Fruit fly (Drosophila melanogaster) whole organism, wandering third instar larva: ENCODE measurements around the gene gogo.

Source experiments
- Abd-B ChIP-seq: fragments of >200 bp; optimal IDR thresholded peaks from 2 replicates; lab custom pipeline; 2017; ENCODE audit warnings: missing biosample characterization, missing genetic modification characterization
- CG32264 ChIP-seq: fragments of 200-800 bp; sonication (Bioruptor generic); optimal IDR thresholded peaks from 2 replicates; lab custom pipeline; 2016; ENCODE audit warnings: missing biosample characterization, missing genetic modification characterization
- CG9705 ChIP-seq: fragments of 200-800 bp; sonication (Bioruptor generic); optimal IDR thresholded peaks from 2 replicates; lab custom pipeline; 2018; ENCODE audit warnings: missing biosample characterization, mild to moderate bottlenecking, missing genetic modification characterization
- CrebA ChIP-seq: fragments of 200-800 bp; sonication (Bioruptor generic); optimal IDR thresholded peaks from 2 replicates; lab custom pipeline; 2016; ENCODE audit warnings: missing biosample characterization, mild to moderate bottlenecking, missing genetic modification characterization, borderline replicate concordance
- Dfd ChIP-seq: fragments of >200 bp; optimal IDR thresholded peaks from 2 replicates; lab custom pipeline; 2017; ENCODE audit warnings: missing biosample characterization, missing genetic modification characterization
- Dif ChIP-seq: fragments of 200-275, 200-300 bp; sonication (Bioruptor generic); optimal IDR thresholded peaks from 2 replicates; lab custom pipeline; 2018; ENCODE audit warnings: missing biosample characterization, missing genetic modification characterization; ENCODE audit not compliant: partially characterized antibody
- GATAd ChIP-seq: sonication (Bioruptor generic); optimal IDR thresholded peaks from 2 replicates; lab custom pipeline; 2016; ENCODE audit warnings: missing biosample characterization, missing genetic modification characterization
- HLH106 ChIP-seq: fragments of 200-800 bp; optimal IDR thresholded peaks from 3 replicates; lab custom pipeline; 2019; ENCODE audit warnings: missing biosample characterization, mild to moderate bottlenecking, missing genetic modification characterization, moderate library complexity
- Hnf4 ChIP-seq: fragments of 200-800 bp; sonication (Bioruptor generic); optimal IDR thresholded peaks from 2 replicates; lab custom pipeline; 2016; ENCODE audit warnings: missing biosample characterization, mild to moderate bottlenecking, missing genetic modification characterization
- Hr78 ChIP-seq: fragments of >200 bp; optimal IDR thresholded peaks from 2 replicates; lab custom pipeline; 2017; ENCODE audit warnings: missing biosample characterization, missing genetic modification characterization
- Hr83 ChIP-seq: fragments of 200-300 bp; sonication (Bioruptor generic); optimal IDR thresholded peaks from 2 replicates; lab custom pipeline; 2016; ENCODE audit warnings: missing biosample characterization, mild to moderate bottlenecking, missing genetic modification characterization, moderate library complexity; ENCODE audit not compliant: poor library complexity, severe bottlenecking
- Jra ChIP-seq: sonication (Bioruptor generic); optimal IDR thresholded peaks from 2 replicates; lab custom pipeline; 2016; ENCODE audit warnings: missing biosample characterization, missing genetic modification characterization
- Mio ChIP-seq: sonication (Bioruptor generic); optimal IDR thresholded peaks from 2 replicates; lab custom pipeline; 2016; ENCODE audit warnings: missing biosample characterization, missing genetic modification characterization
- Myc ChIP-seq: fragments of >200 bp; optimal IDR thresholded peaks from 2 replicates; lab custom pipeline; 2017
- N ChIP-seq: fragments of >200 bp; optimal IDR thresholded peaks from 2 replicates; lab custom pipeline; 2018; ENCODE audit warnings: missing biosample characterization, missing external identifiers, missing genetic modification characterization
- OdsH ChIP-seq: fragments of 200-800 bp; sonication (Bioruptor generic); optimal IDR thresholded peaks from 2 replicates; lab custom pipeline; 2016; ENCODE audit warnings: missing biosample characterization, mild to moderate bottlenecking, missing genetic modification characterization
- Rel ChIP-seq, 2 experiments: fragments of 200-800 bp; sonication (Bioruptor generic) in 1 of 2; optimal IDR thresholded peaks; 2 replicates in 1 of 2; 3 replicates in 1 of 2; lab custom pipeline; 2016 to 2019; ENCODE audit warnings: mild to moderate bottlenecking in 2 of 2, missing biosample characterization in 2 of 2, missing genetic modification characterization in 2 of 2, moderate library complexity in 1 of 2
- Sp1 ChIP-seq: fragments of 200-800 bp; sonication (Bioruptor generic); optimal IDR thresholded peaks from 3 replicates; lab custom pipeline; 2019; ENCODE audit warnings: missing biosample characterization, mild to moderate bottlenecking, missing genetic modification characterization, moderate library complexity
- Vsx2 ChIP-seq: fragments of 200-300, 225-300 bp; sonication (Bioruptor generic); optimal IDR thresholded peaks from 2 replicates; lab custom pipeline; 2018; ENCODE audit warnings: missing biosample characterization, missing genetic modification characterization; ENCODE audit not compliant: partially characterized antibody
- br ChIP-seq: fragments of 200-800 bp; sonication (Bioruptor generic); optimal IDR thresholded peaks from 2 replicates; lab custom pipeline; 2016; ENCODE audit warnings: missing biosample characterization, missing genetic modification characterization
- brk ChIP-seq: fragments of 200-800 bp; sonication (Bioruptor generic); optimal IDR thresholded peaks from 2 replicates; lab custom pipeline; 2016; ENCODE audit warnings: missing biosample characterization, mild to moderate bottlenecking, missing genetic modification characterization
- dl ChIP-seq, 2 experiments: fragments of 175-275, 200-275 bp in 1 of 2; fragments of 200-275 bp in 1 of 2; sonication (Bioruptor generic); optimal IDR thresholded peaks; lab custom pipeline; 2018; ENCODE audit warnings: mild to moderate bottlenecking in 2 of 2, missing biosample characterization in 2 of 2, missing genetic modification characterization in 2 of 2, moderate library complexity in 2 of 2; ENCODE audit not compliant: partially characterized antibody in 2 of 2, insufficient read depth in 1 of 2
- dmrt93B ChIP-seq: fragments of 200-800 bp; sonication (Bioruptor generic); optimal IDR thresholded peaks from 2 replicates; lab custom pipeline; 2018; ENCODE audit warnings: missing biosample characterization, mild to moderate bottlenecking, missing genetic modification characterization
- dsf ChIP-seq: sonication (Bioruptor generic); optimal IDR thresholded peaks from 2 replicates; lab custom pipeline; 2016; ENCODE audit warnings: missing biosample characterization, missing genetic modification characterization, borderline replicate concordance
- ey ChIP-seq: fragments of 200-800 bp; sonication (Bioruptor generic); optimal IDR thresholded peaks from 2 replicates; lab custom pipeline; 2016; ENCODE audit warnings: missing biosample characterization, missing genetic modification characterization
- foxo ChIP-seq, 2 experiments: fragments of 200-800 bp; sonication (Bioruptor generic); optimal IDR thresholded peaks; 2 replicates in 1 of 2; 3 replicates in 1 of 2; lab custom pipeline; 2016 to 2017; ENCODE audit warnings: missing biosample characterization in 2 of 2, missing genetic modification characterization in 2 of 2
- fru ChIP-seq: fragments of 200-800 bp; sonication (Bioruptor generic); optimal IDR thresholded peaks from 3 replicates; lab custom pipeline; 2016; ENCODE audit warnings: missing biosample characterization, mild to moderate bottlenecking, missing genetic modification characterization
- h ChIP-seq: fragments of 200-800 bp; sonication (Bioruptor generic); optimal IDR thresholded peaks from 3 replicates; lab custom pipeline; 2016; ENCODE audit warnings: missing biosample characterization, mild to moderate bottlenecking, missing genetic modification characterization
- jim ChIP-seq: fragments of 175-275, 200-325 bp; sonication (Bioruptor generic); optimal IDR thresholded peaks from 2 replicates; lab custom pipeline; 2016; ENCODE audit warnings: missing biosample characterization, mild to moderate bottlenecking, missing genetic modification characterization
- lola ChIP-seq: fragments of >200 bp; optimal IDR thresholded peaks from 2 replicates; lab custom pipeline; 2017; ENCODE audit warnings: missing biosample characterization, missing genetic modification characterization
- pan ChIP-seq: fragments of >200 bp; optimal IDR thresholded peaks from 2 replicates; lab custom pipeline; 2017
- psq ChIP-seq: fragments of 200-800 bp; sonication (Bioruptor generic); optimal IDR thresholded peaks from 3 replicates; lab custom pipeline; 2017; ENCODE audit warnings: missing biosample characterization, mild to moderate bottlenecking, missing genetic modification characterization, moderate library complexity
- rgr ChIP-seq: fragments of 200-800 bp; sonication (Bioruptor generic); optimal IDR thresholded peaks from 3 replicates; lab custom pipeline; 2016; ENCODE audit warnings: missing biosample characterization, mild to moderate bottlenecking, missing genetic modification characterization
- sage ChIP-seq: fragments of 200-800 bp; sonication (Bioruptor generic); optimal IDR thresholded peaks from 2 replicates; lab custom pipeline; 2016; ENCODE audit warnings: missing biosample characterization, mild to moderate bottlenecking, missing genetic modification characterization
- sv ChIP-seq: fragments of 200-800 bp; sonication (Bioruptor generic); optimal IDR thresholded peaks from 3 replicates; lab custom pipeline; 2016; ENCODE audit warnings: missing biosample characterization, missing genetic modification characterization
- tai ChIP-seq: sonication (Bioruptor generic); optimal IDR thresholded peaks from 2 replicates; lab custom pipeline; 2016; ENCODE audit warnings: missing biosample characterization, missing genetic modification characterization
- usp ChIP-seq: fragments of >200 bp; optimal IDR thresholded peaks from 2 replicates; lab custom pipeline; 2017; ENCODE audit warnings: missing biosample characterization, missing genetic modification characterization
- woc ChIP-seq: sonication (Bioruptor generic); optimal IDR thresholded peaks from 2 replicates; lab custom pipeline; 2016; ENCODE audit warnings: missing biosample characterization, mild to moderate bottlenecking, missing genetic modification characterization

The gogo gene

DNA sequence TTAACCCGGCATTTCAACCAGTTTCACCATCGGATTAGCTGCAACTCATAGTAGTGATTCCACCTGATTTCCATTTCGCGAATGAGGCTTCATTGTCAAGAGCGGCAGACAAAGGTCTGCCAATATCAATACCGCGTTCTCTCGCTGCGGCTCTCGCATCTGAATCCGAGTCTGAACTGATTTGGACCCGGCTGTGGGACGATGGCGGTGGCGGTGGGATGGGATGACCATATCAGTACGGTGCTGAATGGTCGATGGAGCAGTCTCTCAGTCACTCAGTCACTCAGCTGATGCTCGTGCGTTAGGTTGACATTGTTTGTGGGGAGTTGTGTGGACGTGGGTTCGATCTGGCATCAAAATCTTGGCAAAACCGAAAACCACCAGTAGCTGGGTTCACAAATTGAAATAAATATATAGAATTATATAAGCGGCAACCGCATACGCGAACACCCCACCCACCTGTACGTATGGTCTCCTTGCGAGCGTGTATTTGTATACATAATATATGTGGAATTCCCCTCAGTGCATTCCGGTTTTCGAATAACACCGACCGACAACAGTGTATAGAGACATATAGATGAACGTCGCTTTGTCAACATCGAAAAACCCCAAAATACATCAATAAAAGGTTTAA lies 22.1 kb upstream of the gogo start, which contains the start of gene Spn77Ba:
Gene Spn77Ba (plus strand): TSS at position 235 of the 634 bp plus-strand sequence.
- no peak for TF ChIP-seq HLH106
- no peak for TF ChIP-seq Rel (GFP tag; optimal IDR thresholded peaks at IDR 0.05; lab: Kevin White, UChicago)
- peak; percentile 98 for TF ChIP-seq Rel (tag; optimal IDR thresholded peaks at IDR 0.05; lab: Kevin White, UChicago)
- no peak for TF ChIP-seq Hr78 (GFP tag; lab: Kevin White, UChicago)
- TF ChIP-seq Abd-B, result no peak
- TF ChIP-seq Hr83, result peak; percentile 20
- peak; percentile 19 for TF ChIP-seq psq (GFP tag; lab: Kevin White, UChicago)
- TF ChIP-seq ey (GFP tag; lab: Kevin White, UChicago), result no peak
- no peak for TF ChIP-seq usp (GFP tag; lab: Kevin White, UChicago)
- TF ChIP-seq Dif (GFP tag; lab: Kevin White, UChicago), result peak; percentile 69
- TF ChIP-seq br (GFP tag; lab: Kevin White, UChicago), result no peak
- no peak for TF ChIP-seq pan
- peak; percentile 7 for TF ChIP-seq fru
- no peak for TF ChIP-seq woc (GFP tag; lab: Kevin White, UChicago)
- no peak for TF ChIP-seq OdsH
- TF ChIP-seq Hnf4 (GFP tag; lab: Kevin White, UChicago), result peak; percentile 71
- TF ChIP-seq rgr (GFP tag; lab: Kevin White, UChicago), result peak; percentile 30
- no peak for TF ChIP-seq CrebA (GFP tag; lab: Kevin White, UChicago)
- TF ChIP-seq tai, result no peak
- TF ChIP-seq sv (GFP tag; lab: Kevin White, UChicago), result no peak
- peak; percentile 21 to 56 for TF ChIP-seq dl (GFP tag; optimal IDR thresholded peaks at IDR 0.05; lab: Kevin White, UChicago; ENCODE audit: insufficient read depth in 1 of 2, partially characterized antibody in 2 of 2)
- TF ChIP-seq brk, result no peak
- TF ChIP-seq CG32264 (GFP tag; lab: Kevin White, UChicago), result no peak
- no peak for TF ChIP-seq Sp1 (GFP tag; lab: Kevin White, UChicago)
- no peak for TF ChIP-seq N (GFP tag; lab: Kevin White, UChicago)
- TF ChIP-seq lola (GFP tag; lab: Kevin White, UChicago), result no peak
- TF ChIP-seq h (GFP tag; lab: Kevin White, UChicago), result peak; percentile 34
- no peak for TF ChIP-seq CG9705
- no peak for TF ChIP-seq GATAd (GFP tag; lab: Kevin White, UChicago)

DNA sequence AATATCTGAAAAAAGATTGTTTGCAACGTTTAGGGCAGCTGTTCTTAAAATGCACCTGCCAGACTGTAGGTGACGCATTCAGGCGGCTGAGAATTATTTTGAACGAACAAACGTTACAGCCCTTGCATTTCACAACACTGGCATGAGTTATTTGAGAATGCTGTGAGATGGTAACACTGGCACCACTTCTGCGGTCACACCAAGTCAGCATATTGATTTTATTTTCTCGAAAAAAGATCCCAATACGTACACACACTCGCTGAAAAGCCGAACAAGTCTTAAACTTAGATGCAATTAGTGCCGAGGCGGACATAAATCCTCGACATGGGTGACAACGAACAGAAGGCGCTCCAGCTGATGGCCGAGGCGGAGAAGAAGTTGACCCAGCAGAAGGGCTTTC lies 18.5 kb upstream of the gogo start, which contains the start of gene alphaSnap:
Gene alphaSnap (plus strand): TSS at position 164 of the 400 bp plus-strand sequence.
- TF ChIP-seq Mio (GFP tag; lab: Kevin White, UChicago) (no peak), Hr78 (GFP tag; lab: Kevin White, UChicago) (no peak), sv (GFP tag; lab: Kevin White, UChicago) (no peak), sage (GFP tag; lab: Kevin White, UChicago) (peak; percentile 35), psq (GFP tag; lab: Kevin White, UChicago) (peak; percentile 49), brk (no peak), Hr83 (peak; percentile 8), dl (GFP tag; optimal IDR thresholded peaks at IDR 0.05; lab: Kevin White, UChicago; ENCODE audit: insufficient read depth in 1 of 2, partially characterized antibody in 2 of 2) (peak in 1 of 2 experiments; percentile 18), h (GFP tag; lab: Kevin White, UChicago) (peak; percentile 61), Hnf4 (GFP tag; lab: Kevin White, UChicago) (peak; percentile 60), Myc (lab: Kevin White, UChicago) (no peak), jim (no peak), br (GFP tag; lab: Kevin White, UChicago) (peak; percentile 51), Abd-B (no peak), Rel (GFP tag; optimal IDR thresholded peaks at IDR 0.05; lab: Kevin White, UChicago) (peak; percentile 0), Rel (tag; optimal IDR thresholded peaks at IDR 0.05; lab: Kevin White, UChicago) (peak; percentile 55), ey (GFP tag; lab: Kevin White, UChicago) (no peak), N (GFP tag; lab: Kevin White, UChicago) (no peak), Dfd (GFP tag; lab: Kevin White, UChicago) (no peak), Jra (peak; percentile 91), CG9705 (no peak), OdsH (peak; percentile 22), GATAd (GFP tag; lab: Kevin White, UChicago) (no peak), usp (GFP tag; lab: Kevin White, UChicago) (no peak), dmrt93B (GFP tag; lab: Kevin White, UChicago) (no peak), Vsx2 (GFP tag; lab: Kevin White, UChicago) (no peak), HLH106 (peak; percentile 22), rgr (GFP tag; lab: Kevin White, UChicago) (peak; percentile 72), CG32264 (GFP tag; lab: Kevin White, UChicago) (no peak), foxo (GFP tag; optimal IDR thresholded peaks at IDR 0.05; lab: Kevin White, UChicago) (peak in 1 of 2 experiments; percentile 49), fru (peak; percentile 24), tai (peak; percentile 35), Dif (GFP tag; lab: Kevin White, UChicago) (peak; percentile 21), woc (GFP tag; lab: Kevin White, UChicago) (no peak), pan (no peak), lola (GFP tag; lab: Kevin White, UChicago) (no peak), dsf (GFP tag; lab: Kevin White, UChicago) (no peak), CrebA (GFP tag; lab: Kevin White, UChicago) (no peak), Sp1 (GFP tag; lab: Kevin White, UChicago) (peak; percentile 27)
